Fruit fly (Drosophila melanogaster) S2 (cell line): ENCODE results near the gene CG14932.

ENCODE experiments used
- CG8478 ChIP-seq: fragments of >200 bp; optimal IDR thresholded peaks from 2 replicates; lab custom pipeline; 2018
- CTCF ChIP-seq, 2 experiments: fragments of >200 bp; optimal IDR thresholded peaks; 2 replicates each; lab custom pipeline; 2018

DNA sequence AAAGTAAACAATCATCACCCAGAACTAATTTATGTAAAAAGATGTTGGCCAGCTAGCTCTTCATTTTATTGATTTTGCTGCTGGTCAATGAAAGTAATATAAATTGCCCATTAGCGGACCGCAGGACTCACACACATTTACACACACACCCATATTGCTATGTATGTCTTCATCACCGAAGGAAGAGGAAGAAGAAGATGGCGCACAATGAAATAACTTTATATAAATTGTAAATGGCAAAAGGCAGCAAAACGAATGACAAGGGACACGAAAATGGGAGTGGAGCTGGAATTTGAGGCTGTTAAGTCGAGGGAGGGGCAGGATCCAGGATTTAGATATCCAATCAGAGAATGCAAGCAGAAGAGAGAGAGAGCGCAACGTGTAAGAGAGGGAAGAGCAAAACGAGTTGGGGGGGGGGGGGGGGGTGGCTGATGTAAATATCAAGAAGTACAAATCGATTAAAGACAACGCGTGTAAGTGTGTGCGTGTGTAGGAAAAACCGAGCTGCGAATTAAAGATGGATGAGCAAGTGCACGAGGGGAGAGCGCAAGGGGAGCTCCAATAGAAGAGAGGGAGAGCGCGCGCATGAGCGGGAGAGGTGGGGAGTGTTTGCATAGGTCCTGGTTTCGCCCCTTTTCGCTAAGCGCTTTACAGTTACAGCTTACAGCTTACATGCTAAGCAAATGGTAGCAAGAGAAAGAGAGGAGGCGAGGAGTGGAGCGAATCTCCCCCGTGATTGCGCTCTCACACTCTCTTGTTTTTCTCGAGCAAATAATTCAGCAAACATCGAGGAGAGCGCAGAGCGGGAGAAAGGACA lies 14.7 kb downstream of the CG14932 start:
- TF ChIP-seq CTCF (optimal IDR thresholded peaks at IDR 0.05; lab: Kevin White, UChicago) = no peak
- TF ChIP-seq CG8478 = no peak
